Fruit fly (Drosophila melanogaster) whole organism, embryonic: Measurements from ENCODE around the gene CG33773.
A peak's percentile ranks its signal among the peaks of the same experiment; 100 is the strongest.

Experiments
- Blimp-1 ChIP-seq: fragments of 200-800 bp; sonication (Bioruptor generic); optimal IDR thresholded peaks from 3 replicates; lab custom pipeline; 2018; ENCODE audit warnings: missing biosample characterization, missing genetic modification characterization, mild to moderate bottlenecking, moderate library complexity, missing genetic modification reagents
- CG11723 ChIP-seq: fragments of 200-800 bp; sonication (Bioruptor generic); optimal IDR thresholded peaks from 2 replicates; lab custom pipeline; 2017; ENCODE audit warnings: missing biosample characterization, mild to moderate bottlenecking, missing genetic modification characterization
- CG33557 ChIP-seq: fragments of 200-800 bp; sonication (Bioruptor generic); optimal IDR thresholded peaks from 2 replicates; lab custom pipeline; 2019; ENCODE audit warnings: missing biosample characterization, mild to moderate bottlenecking, missing genetic modification characterization, moderate library complexity
- CG6254 ChIP-seq: fragments of 200-800 bp; sonication (Bioruptor generic); optimal IDR thresholded peaks from 3 replicates; lab custom pipeline; 2017; ENCODE audit warnings: mild to moderate bottlenecking, missing biosample characterization, missing genetic modification reagents, missing genetic modification characterization
- CG6654 ChIP-seq: fragments of 200-800 bp; sonication (Bioruptor generic); optimal IDR thresholded peaks from 2 replicates; lab custom pipeline; 2017; ENCODE audit warnings: missing biosample characterization, mild to moderate bottlenecking, missing genetic modification characterization
- CG7928 ChIP-seq: fragments of 200-800 bp; sonication (Bioruptor generic); optimal IDR thresholded peaks from 2 replicates; lab custom pipeline; 2017; ENCODE audit warnings: missing biosample characterization, mild to moderate bottlenecking, missing genetic modification characterization
- Ets65A ChIP-seq: fragments of 200-800 bp; sonication (Bioruptor generic); peaks from one replicate; lab custom pipeline; 2016; ENCODE audit warnings: missing biosample characterization, missing genetic modification characterization
- GATAe ChIP-seq: fragments of 200-800 bp; sonication (Bioruptor generic); conservative IDR thresholded peaks from 2 replicates; pipeline ENCODE4 v1.3.6; 2022; ENCODE audit warnings: missing biosample characterization, missing genetic modification characterization
- Nf-YA ChIP-seq: fragments of 200-800 bp; sonication (Bioruptor generic); IDR thresholded peaks from 2 replicates; pipeline ENCODE4 v1.3.6; 2022; ENCODE audit warnings: missing biosample characterization, missing genetic modification characterization
- Optix ChIP-seq: fragments of 200-800 bp; sonication (Bioruptor generic); IDR thresholded peaks from 3 replicates; pipeline ENCODE4 v1.3.6; 2022; ENCODE audit warnings: missing biosample characterization, missing genetic modification characterization
- ab ChIP-seq: fragments of 200-800 bp; sonication (Bioruptor generic); optimal IDR thresholded peaks from 2 replicates; lab custom pipeline; 2016; ENCODE audit warnings: missing biosample characterization, missing genetic modification characterization
- fd102C ChIP-seq: fragments of 200-800 bp; sonication (Bioruptor generic); optimal IDR thresholded peaks from 2 replicates; lab custom pipeline; 2018; ENCODE audit warnings: missing biosample characterization, mild to moderate bottlenecking, missing genetic modification characterization, moderate library complexity
- kni ChIP-seq: fragments of 200-800 bp; sonication (Bioruptor generic); optimal IDR thresholded peaks from 3 replicates; lab custom pipeline; 2017; ENCODE audit warnings: mild to moderate bottlenecking, missing biosample characterization, missing genetic modification reagents, missing genetic modification characterization
- zen ChIP-seq: fragments of 200-800 bp; sonication (Bioruptor generic); optimal IDR thresholded peaks from 3 replicates; lab custom pipeline; 2018; ENCODE audit warnings: missing biosample characterization, mild to moderate bottlenecking, missing genetic modification characterization, moderate library complexity

Gene CG33773

dm6 chr3R:31070732-31071131 is 35.6 kb downstream of the CG33773 start (continued):
- TF ChIP-seq ab (GFP tag; lab: Kevin White, UChicago) (no peak), Blimp-1 (GFP tag; lab: Kevin White, UChicago) (peak; percentile 20), kni (GFP tag; lab: Kevin White, UChicago) (peak; percentile 51), fd102C (GFP tag; lab: Kevin White, UChicago) (peak; percentile 13), CG7928 (GFP tag; lab: Kevin White, UChicago) (no peak), CG6654 (GFP tag; lab: Kevin White, UChicago) (no peak), Optix (GFP tag; lab: Robert Waterston, UW) (no peak), CG11723 (no peak), CG33557 (peak; percentile 23), CG6254 (peak; percentile 17), zen (tag; lab: Kevin White, UChicago) (no peak), Nf-YA (GFP tag; lab: Robert Waterston, UW) (no peak), GATAe (GFP tag; lab: Robert Waterston, UW) (no peak), Ets65A (GFP tag; lab: Kevin White, UChicago) (peak; percentile 2)
